Fruit fly (Drosophila melanogaster) whole organism, prepupa: ENCODE data around the gene boil.

Experiments used
- Blimp-1 ChIP-seq: fragments of 200-800 bp; sonication (Bioruptor generic); optimal IDR thresholded peaks from 3 replicates; lab custom pipeline; 2017; ENCODE audit warnings: missing biosample characterization, missing genetic modification characterization, mild to moderate bottlenecking, moderate library complexity, missing genetic modification reagents
- CG10669 ChIP-seq: fragments of 200-800 bp; sonication (Bioruptor generic); optimal IDR thresholded peaks from 3 replicates; lab custom pipeline; 2018; ENCODE audit warnings: missing biosample characterization, mild to moderate bottlenecking, missing genetic modification characterization, moderate library complexity
- CG11294 ChIP-seq: fragments of 200-800 bp; sonication (Bioruptor generic); IDR thresholded peaks from 2 replicates; pipeline ENCODE4 v1.3.6; 2022; ENCODE audit warnings: missing biosample characterization, missing genetic modification characterization
- CG11902 ChIP-seq: fragments of 200-800 bp; sonication (Bioruptor generic); optimal IDR thresholded peaks from 3 replicates; lab custom pipeline; 2016; ENCODE audit warnings: missing biosample characterization, missing genetic modification characterization
- CG15336 ChIP-seq: fragments of 200-800 bp; sonication (Bioruptor generic); IDR thresholded peaks from 2 replicates; pipeline ENCODE4 v1.3.6; 2022; ENCODE audit warnings: missing biosample characterization, missing genetic modification characterization
- CG1621 ChIP-seq: fragments of 200-800 bp; sonication (Bioruptor generic); optimal IDR thresholded peaks from 3 replicates; lab custom pipeline; 2018; ENCODE audit warnings: missing biosample characterization, mild to moderate bottlenecking, missing genetic modification characterization
- CG16779 ChIP-seq: fragments of 200-800 bp; sonication (Bioruptor generic); optimal IDR thresholded peaks from 3 replicates; lab custom pipeline; 2017; ENCODE audit warnings: missing biosample characterization, mild to moderate bottlenecking, missing genetic modification characterization
- CG3032 ChIP-seq: fragments of 200-800 bp; optimal IDR thresholded peaks from 2 replicates; lab custom pipeline; 2019; ENCODE audit warnings: missing biosample characterization, mild to moderate bottlenecking, missing genetic modification characterization, moderate library complexity
- CG34406 ChIP-seq: fragments of 200-800 bp; sonication (Bioruptor generic); optimal IDR thresholded peaks from 3 replicates; lab custom pipeline; 2016; ENCODE audit warnings: missing biosample characterization, missing genetic modification characterization
- CG6276 ChIP-seq: fragments of 200-800 bp; sonication (Bioruptor generic); optimal IDR thresholded peaks from 2 replicates; lab custom pipeline; 2017; ENCODE audit warnings: missing biosample characterization, mild to moderate bottlenecking, missing genetic modification characterization
- CG6792 ChIP-seq: fragments of 200-800 bp; sonication (Bioruptor generic); optimal IDR thresholded peaks from 3 replicates; lab custom pipeline; 2016; ENCODE audit warnings: missing biosample characterization, missing genetic modification characterization
- CG6808 ChIP-seq: fragments of 200-800 bp; sonication (Bioruptor generic); optimal IDR thresholded peaks from 3 replicates; lab custom pipeline; 2017; ENCODE audit warnings: missing biosample characterization, missing genetic modification characterization, mild to moderate bottlenecking, moderate library complexity, missing genetic modification reagents
- CG6854 ChIP-seq: fragments of 200-800 bp; sonication (Bioruptor generic); optimal IDR thresholded peaks from 2 replicates; lab custom pipeline; 2017; ENCODE audit warnings: missing biosample characterization, mild to moderate bottlenecking, missing genetic modification characterization
- CG7368 ChIP-seq: fragments of 200-800 bp; sonication (Bioruptor generic); optimal IDR thresholded peaks from 3 replicates; lab custom pipeline; 2016; ENCODE audit warnings: missing biosample characterization, missing genetic modification characterization
- CG8119 ChIP-seq: fragments of 200-800 bp; sonication (Bioruptor generic); IDR thresholded peaks from 3 replicates; pipeline ENCODE4 v1.3.6; 2022; ENCODE audit warnings: missing biosample characterization, missing genetic modification characterization
- CG8319 ChIP-seq: fragments of 200-800 bp; sonication (Bioruptor generic); optimal IDR thresholded peaks from 3 replicates; lab custom pipeline; 2016; ENCODE audit warnings: missing biosample characterization, missing genetic modification characterization
- CG9139 ChIP-seq: fragments of 200-800 bp; sonication (Bioruptor generic); optimal IDR thresholded peaks from 3 replicates; lab custom pipeline; 2017; ENCODE audit warnings: missing biosample characterization, mild to moderate bottlenecking, missing genetic modification characterization
- Eip78C ChIP-seq: fragments of 200-800 bp; sonication (Bioruptor generic); peaks from one replicate; lab custom pipeline; 2016; ENCODE audit warnings: missing biosample characterization, missing genetic modification characterization
- Eip93F ChIP-seq: fragments of 200-800 bp; sonication (Bioruptor generic); optimal IDR thresholded peaks from 2 replicates; lab custom pipeline; 2016; ENCODE audit warnings: missing biosample characterization, mild to moderate bottlenecking, missing genetic modification characterization
- Ets21C ChIP-seq: fragments of 200-800 bp; sonication (Bioruptor generic); optimal IDR thresholded peaks from 3 replicates; lab custom pipeline; 2016; ENCODE audit warnings: missing biosample characterization, missing genetic modification characterization
- Ets96B ChIP-seq: fragments of 200-800 bp; optimal IDR thresholded peaks from 2 replicates; lab custom pipeline; 2019; ENCODE audit warnings: missing biosample characterization, mild to moderate bottlenecking, missing genetic modification characterization, moderate library complexity
- Hr39 ChIP-seq: fragments of 200-800 bp; sonication (Bioruptor generic); optimal IDR thresholded peaks from 2 replicates; lab custom pipeline; 2016; ENCODE audit warnings: missing biosample characterization, missing genetic modification characterization
- OdsH ChIP-seq: fragments of 200-800 bp; sonication (Bioruptor generic); optimal IDR thresholded peaks from 3 replicates; lab custom pipeline; 2016; ENCODE audit warnings: missing biosample characterization, missing genetic modification characterization
- Smox ChIP-seq: fragments of 200-800 bp; sonication (Bioruptor generic); optimal IDR thresholded peaks from 3 replicates; lab custom pipeline; 2016; ENCODE audit warnings: missing biosample characterization, missing genetic modification characterization
- Sox14 ChIP-seq: fragments of 200-800 bp; sonication (Bioruptor generic); optimal IDR thresholded peaks from 3 replicates; lab custom pipeline; 2016; ENCODE audit warnings: missing biosample characterization, missing genetic modification characterization
- Sox15 ChIP-seq: fragments of 200-800 bp; sonication (Bioruptor generic); optimal IDR thresholded peaks from 3 replicates; lab custom pipeline; 2016; ENCODE audit warnings: missing biosample characterization, missing genetic modification characterization
- achi ChIP-seq: fragments of 200-800 bp; sonication (Bioruptor generic); optimal IDR thresholded peaks from 3 replicates; lab custom pipeline; 2016; ENCODE audit warnings: missing biosample characterization, missing genetic modification characterization
- acj6 ChIP-seq: fragments of 200-800 bp; sonication (Bioruptor generic); optimal IDR thresholded peaks from 3 replicates; lab custom pipeline; 2016; ENCODE audit warnings: missing biosample characterization, missing genetic modification characterization
- dac ChIP-seq: fragments of 200-800 bp; sonication (Bioruptor generic); optimal IDR thresholded peaks from 2 replicates; lab custom pipeline; 2017; ENCODE audit warnings: missing biosample characterization, mild to moderate bottlenecking, missing genetic modification characterization
- eg ChIP-seq: fragments of 200-800 bp; sonication (Bioruptor generic); IDR thresholded peaks from 3 replicates; pipeline ENCODE4 v1.3.6; 2022; ENCODE audit warnings: missing biosample characterization, missing genetic modification characterization
- esn ChIP-seq: fragments of 200-800 bp; sonication (Bioruptor generic); optimal IDR thresholded peaks from 2 replicates; lab custom pipeline; 2016; ENCODE audit warnings: missing biosample characterization, mild to moderate bottlenecking, missing genetic modification characterization, moderate library complexity
- fd59A ChIP-seq: fragments of 200-800 bp; sonication (Bioruptor generic); optimal IDR thresholded peaks from 2 replicates; lab custom pipeline; 2017; ENCODE audit warnings: missing biosample characterization, mild to moderate bottlenecking, missing genetic modification characterization, missing genetic modification reagents
- pdm3 ChIP-seq: fragments of 200-800 bp; sonication (Bioruptor generic); optimal IDR thresholded peaks from 3 replicates; lab custom pipeline; 2016; ENCODE audit warnings: missing biosample characterization, missing genetic modification characterization
- salr ChIP-seq, 2 experiments: fragments of 200-800 bp; sonication (Bioruptor generic); optimal IDR thresholded peaks; 3 replicates each; lab custom pipeline; 2016 to 2018; ENCODE audit warnings: missing biosample characterization in 2 of 2, missing genetic modification characterization in 2 of 2, mild to moderate bottlenecking in 1 of 2
- svp ChIP-seq: fragments of 200-800 bp; sonication (Bioruptor generic); peaks from one replicate; lab custom pipeline; 2016; ENCODE audit warnings: missing biosample characterization, missing genetic modification characterization
- topi ChIP-seq: fragments of 200-800 bp; sonication (Bioruptor generic); optimal IDR thresholded peaks from 3 replicates; lab custom pipeline; 2016; ENCODE audit warnings: missing biosample characterization, missing genetic modification characterization
- vri ChIP-seq: fragments of 200-800 bp; sonication (Bioruptor generic); optimal IDR thresholded peaks from 3 replicates; lab custom pipeline; 2016; ENCODE audit warnings: missing biosample characterization, mild to moderate bottlenecking, missing genetic modification characterization

Gene boil

dm6 chrX:4875370-4875769, at the start of gene boil:
Gene boil, plus strand, starts transcription at chrX:4875670.
- TF ChIP-seq achi (no peak), CG6792 (GFP tag; lab: Kevin White, UChicago) (no peak), pdm3 (no peak), svp (GFP tag; lab: Kevin White, UChicago) (peak; percentile 30), fd59A (GFP tag; lab: Kevin White, UChicago) (no peak), CG6276 (GFP tag; lab: Kevin White, UChicago) (no peak), topi (no peak), eg (GFP tag; lab: Robert Waterston, UW) (no peak)

dm6 chrX:4825674-4826073, 49.8 kb upstream of the boil start, which contains the start of gene CG12682:
Gene CG12682, plus strand, starts transcription at chrX:4825974.
- TF ChIP-seq CG6808 (GFP tag; lab: Kevin White, UChicago) (no peak), esn (GFP tag; lab: Kevin White, UChicago) (no peak), dac (GFP tag; lab: Kevin White, UChicago) (no peak), Smox (GFP tag; lab: Kevin White, UChicago) (no peak), CG1621 (tag; lab: Kevin White, UChicago) (no peak), Blimp-1 (GFP tag; lab: Kevin White, UChicago) (no peak), CG16779 (tag; lab: Kevin White, UChicago) (no peak), CG9139 (GFP tag; lab: Kevin White, UChicago) (no peak), acj6 (no peak), Ets96B (tag; lab: Kevin White, UChicago) (no peak), Sox15 (GFP tag; lab: Kevin White, UChicago) (no peak), fd59A (GFP tag; lab: Kevin White, UChicago) (no peak), CG34406 (no peak), CG10669 (no peak)

- no peak for TF ChIP-seq Hr39
- TF ChIP-seq CG6854 (GFP tag; lab: Kevin White, UChicago) = no peak
- TF ChIP-seq Sox15 (GFP tag; lab: Kevin White, UChicago) = no peak
- TF ChIP-seq CG8319 (GFP tag; lab: Kevin White, UChicago) = no peak
- TF ChIP-seq CG34406 = no peak
- TF ChIP-seq CG6792 (GFP tag; lab: Kevin White, UChicago) = no peak
- no peak for TF ChIP-seq Eip78C (GFP tag; lab: Kevin White, UChicago)
- TF ChIP-seq esn (GFP tag; lab: Kevin White, UChicago) = no peak
- TF ChIP-seq CG16779 (tag; lab: Kevin White, UChicago) = no peak
- no peak for TF ChIP-seq CG6276 (GFP tag; lab: Kevin White, UChicago)
- no peak for TF ChIP-seq CG7368 (GFP tag; lab: Kevin White, UChicago)
- no peak for TF ChIP-seq CG8119 (GFP tag; lab: Robert Waterston, UW)
Measured at dm6 chrX:4840548-4841098, 34.8 kb upstream of the boil start, which contains the start of gene CG42594. Gene CG42594, plus strand, starts transcription at chrX:4840833.

- TF ChIP-seq acj6 (no peak), OdsH (no peak), CG11902 (GFP tag; lab: Kevin White, UChicago) (no peak), CG6276 (GFP tag; lab: Kevin White, UChicago) (no peak), vri (GFP tag; lab: Kevin White, UChicago) (no peak), Sox14 (GFP tag; lab: Kevin White, UChicago) (no peak), dac (GFP tag; lab: Kevin White, UChicago) (no peak), salr (GFP tag; optimal IDR thresholded peaks at IDR 0.05; lab: Kevin White, UChicago) (no peak), esn (GFP tag; lab: Kevin White, UChicago) (no peak), CG34406 (no peak), CG11294 (no peak), Eip93F (no peak), CG6792 (GFP tag; lab: Kevin White, UChicago) (no peak), Ets21C (GFP tag; lab: Kevin White, UChicago) (no peak), CG15336 (GFP tag; lab: Robert Waterston, UW) (no peak), CG3032 (no peak), Hr39 (no peak)
Measured at dm6 chrX:4849376-4849775, 26.1 kb upstream of the boil start.
